Fruit fly (Drosophila melanogaster): ENCODE measurements around the gene heix.

Gene heix

DNA sequence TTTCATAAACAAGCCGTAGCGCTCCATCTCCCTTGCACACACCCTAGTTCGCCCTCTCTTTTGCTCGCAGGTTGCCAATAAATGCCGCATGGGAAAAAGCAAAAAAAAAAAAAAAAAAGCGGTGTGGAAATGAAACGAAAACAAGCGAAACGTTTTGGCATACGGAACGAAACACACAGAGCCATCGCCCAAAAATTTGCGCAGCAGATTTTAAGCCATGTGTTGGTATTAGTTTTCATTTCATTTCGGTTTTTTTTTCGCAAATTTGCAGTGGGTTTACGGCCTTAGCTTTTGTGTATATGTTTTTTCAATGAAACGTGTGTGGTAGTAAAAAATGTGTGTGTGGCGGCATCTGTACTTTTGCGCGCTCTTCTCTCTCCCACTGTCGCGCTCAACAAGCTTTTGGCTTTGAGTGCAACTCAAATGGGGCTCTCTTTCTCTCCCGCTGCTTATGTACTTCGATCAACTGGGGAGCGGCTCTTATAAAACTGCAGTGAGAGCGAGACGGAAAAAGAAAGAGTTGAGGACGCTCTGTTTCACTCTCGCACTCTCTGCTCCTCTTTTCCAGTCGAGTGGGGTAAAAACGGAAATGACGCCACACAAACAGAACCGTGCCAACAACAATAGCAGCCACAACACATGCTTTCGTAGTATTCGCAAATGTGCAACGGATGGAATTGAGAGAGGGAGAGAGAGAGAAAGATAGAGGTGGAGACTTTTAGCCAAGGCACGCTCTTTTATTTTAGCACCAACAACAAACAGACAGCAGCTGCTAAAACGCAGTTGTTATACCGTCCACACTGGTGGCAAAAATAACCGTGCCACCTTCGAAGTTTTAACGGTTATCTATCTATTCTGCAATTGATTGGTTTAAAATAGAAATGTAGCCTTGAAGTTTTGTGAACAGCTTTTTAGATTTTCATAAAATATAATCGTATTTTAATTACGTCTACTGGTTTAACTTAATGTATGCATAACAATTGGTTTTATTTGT lies 15.1 kb downstream of the heix start (continued):
- TF ChIP-seq CG3919 (GFP tag; optimal IDR thresholded peaks at IDR 0.05), result peak; percentile 69
- TF ChIP-seq net (GFP tag; optimal IDR thresholded peaks at IDR 0.05), result peak; percentile 47
- peak; percentile 54 for TF ChIP-seq CG11762 (GFP tag; optimal IDR thresholded peaks at IDR 0.05; ENCODE audit: insufficient read depth)
- peak; percentile 35 for TF ChIP-seq CG8319 (GFP tag; optimal IDR thresholded peaks at IDR 0.05)
- peak; percentile 74 for TF ChIP-seq svp (GFP tag)
- TF ChIP-seq CG8632 (GFP tag; optimal IDR thresholded peaks at IDR 0.05), result peak; percentile 44
- TF ChIP-seq salr (GFP tag; optimal IDR thresholded peaks at IDR 0.05), result peak; percentile 38 to 55
- TF ChIP-seq eg (GFP tag; IDR thresholded peaks at IDR 0.05), result no peak
- TF ChIP-seq topi (GFP tag; optimal IDR thresholded peaks at IDR 0.05), result peak; percentile 67
- peak; percentile 58 for TF ChIP-seq cyc (GFP tag; optimal IDR thresholded peaks at IDR 0.05)
- TF ChIP-seq CG6808 (GFP tag; optimal IDR thresholded peaks at IDR 0.05), result peak; percentile 52
- TF ChIP-seq Hr4 (GFP tag; optimal IDR thresholded peaks at IDR 0.05), result peak; percentile 63
- no peak for TF ChIP-seq dac (GFP tag; optimal IDR thresholded peaks at IDR 0.05)
- peak; percentile 32 for TF ChIP-seq Sox15 (GFP tag; optimal IDR thresholded peaks at IDR 0.05)
- no peak for TF ChIP-seq CG8119 (GFP tag; IDR thresholded peaks at IDR 0.05)
- TF ChIP-seq CG7368 (GFP tag; optimal IDR thresholded peaks at IDR 0.05), result peak; percentile 76
- TF ChIP-seq Sox14 (GFP tag; optimal IDR thresholded peaks at IDR 0.05), result peak; percentile 82
- peak; percentile 71 for TF ChIP-seq pdm3 (GFP tag; optimal IDR thresholded peaks at IDR 0.05)
- peak; percentile 52 for TF ChIP-seq CG3032 (tag; optimal IDR thresholded peaks at IDR 0.05)
- TF ChIP-seq CG9139 (GFP tag; optimal IDR thresholded peaks at IDR 0.05), result peak; percentile 39
- TF ChIP-seq CG6792 (GFP tag; optimal IDR thresholded peaks at IDR 0.05), result peak; percentile 56
- peak; percentile 31 for TF ChIP-seq fkh (GFP tag; optimal IDR thresholded peaks at IDR 0.05)
- peak; percentile 75 for TF ChIP-seq lz (GFP tag; optimal IDR thresholded peaks at IDR 0.05)

DNA sequence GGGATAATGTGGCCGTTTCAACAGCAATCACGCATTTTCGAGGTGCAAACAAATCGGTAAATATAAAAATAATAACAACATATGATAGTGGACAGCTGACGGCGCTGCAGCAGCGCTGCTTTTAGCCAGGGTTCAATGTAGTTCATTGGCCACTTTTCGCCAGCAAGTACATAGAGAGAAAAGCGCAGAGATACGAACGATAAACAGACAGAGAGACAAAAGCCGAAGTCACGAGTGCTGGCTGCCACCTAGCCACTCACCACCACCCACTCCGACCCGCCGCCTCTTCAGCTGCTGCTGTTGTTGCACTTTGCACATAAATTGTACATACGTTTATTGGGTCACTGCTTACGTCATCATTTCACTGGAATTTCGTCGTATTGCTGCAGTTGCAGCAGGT lies 16.8 kb downstream of the heix start:
- TF ChIP-seq svp (GFP tag) (peak; percentile 48), dac (GFP tag; optimal IDR thresholded peaks at IDR 0.05) (no peak), Lpt (GFP tag; optimal IDR thresholded peaks at IDR 0.05) (peak; percentile 30), CG6163 (GFP tag; IDR thresholded peaks at IDR 0.05) (peak; percentile 20; the same call in 2 of the 3 replicates), Blimp-1 (GFP tag; optimal IDR thresholded peaks at IDR 0.05) (no peak), Gug (GFP tag; IDR thresholded peaks at IDR 0.05) (no peak), spab (GFP tag; optimal IDR thresholded peaks at IDR 0.05) (no peak), Eip93F (GFP tag; optimal IDR thresholded peaks at IDR 0.05) (no peak), CG6854 (GFP tag; optimal IDR thresholded peaks at IDR 0.05) (no peak), Met (GFP tag; optimal IDR thresholded peaks at IDR 0.05) (no peak), fkh (GFP tag; optimal IDR thresholded peaks at IDR 0.05) (peak; percentile 3), OdsH (GFP tag; optimal IDR thresholded peaks at IDR 0.05) (no peak), CG11762 (GFP tag; optimal IDR thresholded peaks at IDR 0.05; ENCODE audit: insufficient read depth) (no peak), CG15336 (GFP tag; IDR thresholded peaks at IDR 0.05) (no peak), CG31627 (GFP tag; optimal IDR thresholded peaks at IDR 0.05) (no peak), CG7368 (GFP tag; optimal IDR thresholded peaks at IDR 0.05) (no peak), Ets96B (tag; optimal IDR thresholded peaks at IDR 0.05) (no peak)

DNA sequence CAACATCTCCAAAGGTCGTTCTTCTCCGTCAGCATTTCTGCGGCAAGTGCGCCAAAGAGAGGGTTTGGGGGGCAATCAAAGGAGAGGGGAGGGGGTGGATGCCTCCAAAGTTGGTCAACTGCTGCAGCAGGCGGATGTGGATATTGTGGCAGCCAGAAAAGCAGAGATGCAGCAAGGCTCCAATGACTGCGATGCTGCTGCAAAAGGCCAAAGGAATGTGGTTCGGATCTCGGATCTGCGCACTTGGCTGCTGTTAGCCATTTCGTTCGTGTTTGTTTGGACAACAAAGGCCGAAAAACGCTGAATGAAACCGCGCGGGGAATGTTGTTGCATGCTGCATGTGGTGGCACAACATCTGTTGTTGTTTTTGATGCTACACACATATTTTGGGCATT lies 17.6 kb downstream of the heix start:
- TF ChIP-seq achi (GFP tag; optimal IDR thresholded peaks at IDR 0.05) (no peak), CG16779 (tag; optimal IDR thresholded peaks at IDR 0.05) (no peak), CG15336 (GFP tag; IDR thresholded peaks at IDR 0.05) (no peak), vri (GFP tag; optimal IDR thresholded peaks at IDR 0.05) (peak; percentile 13), Met (GFP tag; optimal IDR thresholded peaks at IDR 0.05) (no peak), Lpt (GFP tag; optimal IDR thresholded peaks at IDR 0.05) (peak; percentile 5), fkh (GFP tag; optimal IDR thresholded peaks at IDR 0.05) (no peak), Ets96B (tag; optimal IDR thresholded peaks at IDR 0.05) (no peak), CG31627 (GFP tag; optimal IDR thresholded peaks at IDR 0.05) (no peak), cyc (GFP tag; optimal IDR thresholded peaks at IDR 0.05) (peak; percentile 43), eg (GFP tag; IDR thresholded peaks at IDR 0.05) (no peak), Hr39 (GFP tag; optimal IDR thresholded peaks at IDR 0.05) (peak; percentile 24), CG8119 (GFP tag; IDR thresholded peaks at IDR 0.05) (no peak), Ets21C (GFP tag; optimal IDR thresholded peaks at IDR 0.05) (no peak), CG6163 (GFP tag; IDR thresholded peaks at IDR 0.05) (peak; percentile 21; the same call in 1 of the 3 replicates), topi (GFP tag; optimal IDR thresholded peaks at IDR 0.05) (no peak), CG6276 (GFP tag; optimal IDR thresholded peaks at IDR 0.05) (no peak), acj6 (GFP tag; optimal IDR thresholded peaks at IDR 0.05) (no peak), CG6854 (GFP tag; optimal IDR thresholded peaks at IDR 0.05) (peak; percentile 1), CG8632 (GFP tag; optimal IDR thresholded peaks at IDR 0.05) (no peak), CG11762 (GFP tag; optimal IDR thresholded peaks at IDR 0.05; ENCODE audit: insufficient read depth) (no peak), CG34406 (GFP tag; optimal IDR thresholded peaks at IDR 0.05) (no peak), CG3032 (tag; optimal IDR thresholded peaks at IDR 0.05) (no peak), Sox14 (GFP tag; optimal IDR thresholded peaks at IDR 0.05) (no peak), salr (GFP tag; optimal IDR thresholded peaks at IDR 0.05) (no peak), Sox15 (GFP tag; optimal IDR thresholded peaks at IDR 0.05) (no peak)

All from whole organism, prepupa.